Worm (Caenorhabditis elegans) whole organism, midembryonic: Measurements from ENCODE around the gene prmn-1.

ENCODE experiments used
- T22C8.4 ChIP-seq: fragments of 200-800 bp; sonication (Bioruptor generic); IDR thresholded peaks from 2 replicates; pipeline ENCODE4 v1.3.6; 2022; ENCODE audit warnings: missing genetic modification characterization, missing compliant biosample characterization
- cog-1 ChIP-seq: sonication (generic microtip); optimal IDR thresholded peaks from 2 replicates; lab custom pipeline; 2016; ENCODE audit warnings: missing genetic modification characterization, missing compliant biosample characterization
- flt-1 ChIP-seq: fragments of 200-800 bp; sonication (Bioruptor generic); IDR thresholded peaks from 2 replicates; pipeline ENCODE4 v1.3.6; 2022; ENCODE audit warnings: missing genetic modification characterization, missing compliant biosample characterization
- klf-2 ChIP-seq: fragments of 200-800 bp; sonication (Bioruptor generic); conservative IDR thresholded peaks from 2 replicates; pipeline ENCODE4 v1.3.6; 2022; ENCODE audit warnings: missing genetic modification reagents, missing genetic modification characterization, missing compliant biosample characterization
- med-1 ChIP-seq: sonication (generic microtip); optimal IDR thresholded peaks from 2 replicates; lab custom pipeline; 2017; ENCODE audit warnings: missing genetic modification characterization, mild to moderate bottlenecking, missing compliant biosample characterization, antibody characterized with exemption, missing genetic modification reagents; ENCODE audit not compliant: insufficient read depth
- ref-1 ChIP-seq: fragments of 200-800 bp; sonication (Bioruptor generic); conservative IDR thresholded peaks from 2 replicates; pipeline ENCODE4 v1.3.6; 2022; ENCODE audit warnings: missing genetic modification reagents, missing genetic modification characterization, missing compliant biosample characterization
- tab-1 ChIP-seq: fragments of 200-800 bp; sonication (Bioruptor generic); IDR thresholded peaks from 2 replicates; pipeline ENCODE4 v1.3.6; 2022; ENCODE audit warnings: missing genetic modification characterization, missing compliant biosample characterization
- ztf-23 ChIP-seq: fragments of 200-800 bp; sonication (Bioruptor generic); IDR thresholded peaks from 2 replicates; pipeline ENCODE4 v1.3.6; 2022; ENCODE audit warnings: missing genetic modification reagents, missing genetic modification characterization, missing compliant biosample characterization
- ztf-29 ChIP-seq: fragments of 200-800 bp; sonication (Bioruptor generic); IDR thresholded peaks from 2 replicates; pipeline ENCODE4 v1.3.6; 2022; ENCODE audit warnings: missing genetic modification reagents, missing genetic modification characterization, missing compliant biosample characterization

The prmn-1 gene

ce11 chrX:11379135-11379781, 5.6 kb upstream of the prmn-1 start:
- TF ChIP-seq ztf-23 (GFP tag; lab: Robert Waterston, UW) (no peak), med-1 (GFP tag; lab: Kevin White, UChicago) (no peak), flt-1 (GFP tag; lab: Robert Waterston, UW) (no peak), ref-1 (no peak), tab-1 (GFP tag; lab: Robert Waterston, UW) (no peak), cog-1 (tag; lab: Kevin White, UChicago) (peak; percentile 9), ztf-29 (GFP tag; lab: Robert Waterston, UW) (no peak)

- TF ChIP-seq T22C8.4 = no peak
- TF ChIP-seq tab-1 (GFP tag; lab: Robert Waterston, UW) = no peak
- TF ChIP-seq ztf-23 (GFP tag; lab: Robert Waterston, UW) = no peak
- no peak for TF ChIP-seq klf-2 (GFP tag; lab: Robert Waterston, UW)
- TF ChIP-seq cog-1 (tag; lab: Kevin White, UChicago) = no peak
- no peak for TF ChIP-seq med-1 (GFP tag; lab: Kevin White, UChicago)
- no peak for TF ChIP-seq ref-1
- TF ChIP-seq flt-1 (GFP tag; lab: Robert Waterston, UW) = no peak
- TF ChIP-seq ztf-29 (GFP tag; lab: Robert Waterston, UW) = no peak
Measured at ce11 chrX:11383359-11383758, 1.5 kb upstream of the prmn-1 start.

- TF ChIP-seq tab-1 (GFP tag; lab: Robert Waterston, UW) (no peak), flt-1 (GFP tag; lab: Robert Waterston, UW) (no peak), cog-1 (tag; lab: Kevin White, UChicago) (no peak), ztf-23 (GFP tag; lab: Robert Waterston, UW) (no peak), klf-2 (GFP tag; lab: Robert Waterston, UW) (no peak), ztf-29 (GFP tag; lab: Robert Waterston, UW) (no peak), med-1 (GFP tag; lab: Kevin White, UChicago) (no peak), T22C8.4 (no peak), ref-1 (no peak)
Measured at ce11 chrX:11385916-11386315, 1.0 kb downstream of the prmn-1 start.

DNA sequence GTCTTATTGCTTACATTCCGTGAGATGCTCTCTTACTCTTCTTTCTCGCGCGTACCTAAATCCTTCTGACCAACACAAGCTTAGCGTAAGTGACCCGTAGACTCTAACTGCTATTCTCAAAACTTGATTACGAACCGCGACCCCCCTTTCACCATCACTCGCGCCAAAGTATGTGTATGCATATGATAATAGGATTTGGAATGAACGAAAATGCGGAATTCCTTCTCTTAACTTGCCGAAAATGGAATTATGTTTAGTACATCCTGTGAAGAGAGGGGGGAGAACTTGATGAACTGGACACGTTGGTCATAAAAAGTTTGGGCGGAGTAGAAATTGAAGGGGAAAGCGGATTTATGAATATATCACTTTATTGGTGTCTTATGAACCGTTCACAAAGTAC, 2.0 kb downstream of the prmn-1 start:
- TF ChIP-seq med-1 (GFP tag; lab: Kevin White, UChicago) (no peak), ztf-29 (GFP tag; lab: Robert Waterston, UW) (no peak), tab-1 (GFP tag; lab: Robert Waterston, UW) (no peak), ztf-23 (GFP tag; lab: Robert Waterston, UW) (no peak), T22C8.4 (no peak), flt-1 (GFP tag; lab: Robert Waterston, UW) (no peak), klf-2 (GFP tag; lab: Robert Waterston, UW) (no peak)

DNA sequence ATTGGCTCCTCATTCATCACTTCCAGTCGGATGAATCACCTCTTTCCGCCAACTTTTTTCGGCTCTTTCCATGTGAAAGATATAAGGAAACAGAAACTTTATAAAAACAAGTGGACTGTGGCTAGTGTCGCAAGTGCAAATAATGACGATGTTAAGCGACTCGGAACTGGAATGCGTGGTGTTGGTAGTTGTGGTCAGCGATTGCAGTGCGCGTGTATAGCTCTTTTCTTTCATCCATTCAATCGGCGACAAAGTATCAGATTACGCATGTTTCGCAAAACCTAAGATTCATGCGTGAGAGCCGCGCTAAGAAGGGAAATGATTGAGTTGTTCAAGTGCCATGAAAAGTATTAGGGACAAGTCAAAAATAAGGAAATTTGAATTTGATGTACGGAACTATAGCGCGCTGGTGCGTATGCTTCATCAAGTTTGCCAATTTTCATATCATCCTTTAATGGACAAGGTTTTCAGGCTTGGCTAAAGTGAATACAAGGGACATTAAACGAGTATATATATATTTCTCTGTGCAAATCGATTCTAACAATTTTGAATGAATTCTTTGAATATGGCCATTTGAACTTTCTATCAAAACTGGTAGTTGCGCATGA, 2.9 kb downstream of the prmn-1 start:
- no peak for TF ChIP-seq T22C8.4
- TF ChIP-seq klf-2 (GFP tag; lab: Robert Waterston, UW) = no peak
- TF ChIP-seq ref-1 = no peak
- no peak for TF ChIP-seq flt-1 (GFP tag; lab: Robert Waterston, UW)
- no peak for TF ChIP-seq ztf-23 (GFP tag; lab: Robert Waterston, UW)

ce11 chrX:11392924-11393323, 8.0 kb downstream of the prmn-1 start, which contains the start of gene prx-12:
Gene prx-12 (plus strand): TSS chrX:11393294.
- TF ChIP-seq ref-1 (no peak), tab-1 (GFP tag; lab: Robert Waterston, UW) (no peak), ztf-29 (GFP tag; lab: Robert Waterston, UW) (no peak), klf-2 (GFP tag; lab: Robert Waterston, UW) (no peak), ztf-23 (GFP tag; lab: Robert Waterston, UW) (no peak), cog-1 (tag; lab: Kevin White, UChicago) (no peak), T22C8.4 (no peak), med-1 (GFP tag; lab: Kevin White, UChicago) (no peak), flt-1 (GFP tag; lab: Robert Waterston, UW) (no peak)

DNA sequence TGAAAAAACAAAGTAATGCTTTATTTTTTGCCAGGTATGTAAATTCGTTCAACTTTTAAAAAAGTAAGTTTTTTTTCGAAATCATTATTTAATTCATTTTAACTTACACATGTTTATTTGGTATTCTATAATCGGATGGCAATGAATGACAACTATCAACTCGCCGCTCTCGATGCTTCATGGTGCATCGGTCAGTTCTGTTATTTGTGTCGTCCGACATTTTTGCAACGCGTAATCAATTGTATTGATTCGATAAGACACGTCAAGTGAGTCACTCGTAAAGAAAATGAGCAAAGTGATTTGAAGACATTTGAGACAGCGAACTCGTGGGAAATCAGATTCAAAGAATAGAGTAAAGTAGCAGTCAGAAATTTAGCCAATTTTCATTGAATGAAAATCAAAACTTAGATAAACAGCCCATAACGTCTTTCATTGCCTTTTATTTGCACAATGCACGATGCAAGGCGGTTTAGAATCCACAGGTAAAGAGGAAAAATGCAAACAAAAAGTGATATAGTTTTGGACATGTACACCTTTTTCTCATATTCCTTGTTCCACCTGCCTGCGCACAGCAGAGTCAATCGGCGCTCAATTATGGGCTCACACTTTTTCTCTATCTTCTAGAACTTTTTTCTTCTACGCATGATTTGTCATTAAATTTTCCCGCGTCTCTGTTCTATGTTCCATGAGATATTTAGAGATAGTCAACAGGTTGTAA, 15.7 kb downstream of the prmn-1 start:
- TF ChIP-seq klf-2 (GFP tag; lab: Robert Waterston, UW) (no peak), med-1 (GFP tag; lab: Kevin White, UChicago) (no peak), cog-1 (tag; lab: Kevin White, UChicago) (no peak), flt-1 (GFP tag; lab: Robert Waterston, UW) (no peak), ztf-29 (GFP tag; lab: Robert Waterston, UW) (no peak), ref-1 (no peak), ztf-23 (GFP tag; lab: Robert Waterston, UW) (no peak), T22C8.4 (no peak), tab-1 (GFP tag; lab: Robert Waterston, UW) (no peak)

DNA sequence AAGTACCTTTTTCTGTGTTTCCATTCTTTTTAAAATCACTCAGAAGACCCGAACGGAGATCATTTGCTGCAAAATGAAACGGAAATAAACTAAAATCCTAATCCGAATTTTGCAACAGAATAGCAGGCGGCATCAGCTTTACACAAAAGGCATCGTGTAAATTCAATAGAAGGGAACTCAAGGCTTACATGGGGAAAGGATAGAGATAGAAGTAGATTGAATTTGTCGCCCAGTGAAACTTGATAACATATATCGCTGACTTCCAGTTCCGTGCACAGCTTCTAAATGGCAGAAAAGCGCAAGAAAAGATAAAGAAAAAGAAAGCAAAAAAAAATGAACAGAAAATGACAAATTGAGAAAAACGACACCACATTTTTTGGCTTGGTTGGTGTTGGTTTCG, 21.0 kb downstream of the prmn-1 start, which contains the start of gene slo-2:
Gene slo-2, minus strand, starts transcription at position 24 of the 400 bp plus-strand sequence.
- no peak for TF ChIP-seq tab-1 (GFP tag; lab: Robert Waterston, UW)
- TF ChIP-seq med-1 (GFP tag; lab: Kevin White, UChicago) = no peak
- TF ChIP-seq ztf-29 (GFP tag; lab: Robert Waterston, UW) = no peak
- no peak for TF ChIP-seq klf-2 (GFP tag; lab: Robert Waterston, UW)
- TF ChIP-seq T22C8.4 = no peak
- TF ChIP-seq ztf-23 (GFP tag; lab: Robert Waterston, UW) = no peak
- no peak for TF ChIP-seq ref-1
- no peak for TF ChIP-seq flt-1 (GFP tag; lab: Robert Waterston, UW)

DNA sequence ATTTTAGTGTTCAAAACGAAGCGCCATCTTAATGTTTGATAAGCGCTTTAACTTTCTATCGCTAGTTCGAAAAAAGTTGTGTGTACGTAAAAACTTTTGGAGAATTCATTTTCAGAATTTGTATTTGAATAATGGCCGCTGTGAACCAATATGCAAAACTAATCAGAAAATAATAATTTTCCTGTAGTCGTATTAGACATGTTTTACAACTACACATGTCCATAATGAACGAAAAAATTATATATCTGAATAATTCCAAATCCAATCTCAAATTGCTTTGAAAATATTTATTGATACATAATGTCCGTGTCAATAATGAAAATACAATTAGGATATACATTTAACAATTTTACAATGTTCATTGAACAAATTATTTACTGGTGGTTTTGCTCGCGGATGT, 21.9 kb downstream of the prmn-1 start:
- TF ChIP-seq ref-1 (no peak), tab-1 (GFP tag; lab: Robert Waterston, UW) (no peak), med-1 (GFP tag; lab: Kevin White, UChicago) (no peak), klf-2 (GFP tag; lab: Robert Waterston, UW) (no peak), T22C8.4 (no peak), cog-1 (tag; lab: Kevin White, UChicago) (no peak), ztf-29 (GFP tag; lab: Robert Waterston, UW) (no peak), ztf-23 (GFP tag; lab: Robert Waterston, UW) (no peak), flt-1 (GFP tag; lab: Robert Waterston, UW) (no peak)
